Worm (Caenorhabditis elegans) whole organism, L4/young adult: ENCODE results near the gene str-19.

ENCODE experiments used
- W03F9.2 ChIP-seq: fragments of 150-350 bp; optimal IDR thresholded peaks from 2 replicates; lab custom pipeline; 2014; ENCODE audit warnings: missing biosample characterization, missing genetic modification characterization
- dao-5 ChIP-seq: sonication (generic microtip); optimal IDR thresholded peaks from 2 replicates; lab custom pipeline; 2016; ENCODE audit warnings: missing genotype, missing genetic modification characterization, moderate library complexity, missing compliant biosample characterization
- him-1 ChIP-seq: sonication (generic microtip); optimal IDR thresholded peaks from 2 replicates; lab custom pipeline; 2016; ENCODE audit warnings: missing genotype, missing genetic modification reagents, missing genetic modification characterization, missing compliant biosample characterization

DNA sequence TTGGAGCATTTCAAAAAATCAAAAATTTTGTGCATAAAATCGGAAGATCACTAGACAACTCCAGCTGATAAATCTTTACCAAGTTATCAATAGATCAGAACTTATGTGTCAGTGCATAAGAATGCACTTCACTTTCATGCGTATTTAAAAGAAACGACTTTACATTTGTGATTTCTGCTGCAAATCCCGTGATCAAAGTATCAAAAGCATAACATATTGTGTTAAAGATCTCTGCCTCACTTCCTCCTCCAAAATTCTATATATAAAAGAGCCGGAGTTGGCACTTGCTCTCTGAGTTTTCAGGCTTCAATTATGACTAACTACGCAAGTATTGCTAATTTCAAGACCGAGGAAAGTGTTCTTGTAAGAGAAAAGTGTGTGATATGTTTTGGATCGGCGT, 50.6 kb downstream of the str-19 start, which contains the start of gene nhr-198:
- TF ChIP-seq dao-5 (tag; lab: Kevin White, UChicago) (no peak), W03F9.2 (tag; lab: Kevin White, UChicago) (no peak), him-1 (no peak)
